Worm (Caenorhabditis elegans) whole organism, late embryonic: ENCODE results near the gene srm-3.

Experiments used
- C38D4.7 ChIP-seq: fragments of 200-800 bp; sonication (Bioruptor generic); optimal IDR thresholded peaks from 2 replicates; lab custom pipeline; 2018; ENCODE audit warnings: mild to moderate bottlenecking, missing genetic modification characterization, moderate library complexity, missing compliant biosample characterization
- F13H6.1 ChIP-seq: sonication (generic microtip); optimal IDR thresholded peaks from 2 replicates; lab custom pipeline; 2016; ENCODE audit warnings: missing genetic modification characterization, missing compliant biosample characterization
- K02D7.2 ChIP-seq: sonication (generic microtip); optimal IDR thresholded peaks from 2 replicates; lab custom pipeline; 2017; ENCODE audit warnings: mild to moderate bottlenecking, missing genetic modification characterization, missing compliant biosample characterization
- K09A11.1 ChIP-seq: sonication (generic microtip); optimal IDR thresholded peaks from 2 replicates; lab custom pipeline; 2017; ENCODE audit warnings: antibody characterized with exemption, mild to moderate bottlenecking, missing genetic modification characterization, missing compliant biosample characterization; ENCODE audit not compliant: insufficient read depth
- T23F11.4 ChIP-seq: fragments of 200-800 bp; sonication (Bioruptor generic); optimal IDR thresholded peaks from 2 replicates; lab custom pipeline; 2018; ENCODE audit warnings: mild to moderate bottlenecking, missing genetic modification characterization, missing compliant biosample characterization
- ceh-14 ChIP-seq: sonication (generic microtip); optimal IDR thresholded peaks from 2 replicates; lab custom pipeline; 2016; ENCODE audit warnings: missing genotype, missing genetic modification characterization, missing compliant biosample characterization
- ceh-18 ChIP-seq: sonication (generic microtip); optimal IDR thresholded peaks from 2 replicates; lab custom pipeline; 2016; ENCODE audit warnings: missing genetic modification characterization, missing compliant biosample characterization
- ceh-22 ChIP-seq: sonication (generic microtip); optimal IDR thresholded peaks from 2 replicates; lab custom pipeline; 2017; ENCODE audit warnings: missing biosample characterization, missing genetic modification characterization
- ceh-31 ChIP-seq: sonication (generic microtip); optimal IDR thresholded peaks from 2 replicates; lab custom pipeline; 2016; ENCODE audit warnings: missing genetic modification characterization, missing compliant biosample characterization
- ceh-45 ChIP-seq: fragments of 200-800 bp; sonication (Bioruptor generic); IDR thresholded peaks from 2 replicates; pipeline ENCODE4 v1.3.6; 2022; ENCODE audit warnings: missing genetic modification reagents, missing genetic modification characterization, missing compliant biosample characterization
- ceh-9 ChIP-seq: sonication (generic microtip); optimal IDR thresholded peaks from 2 replicates; lab custom pipeline; 2016; ENCODE audit warnings: mild to moderate bottlenecking, missing genetic modification characterization, inconsistent platforms, missing compliant biosample characterization
- dmd-4 ChIP-seq: sonication (generic microtip); optimal IDR thresholded peaks from 2 replicates; lab custom pipeline; 2016; ENCODE audit warnings: borderline replicate concordance, missing genetic modification characterization, missing compliant biosample characterization
- elt-2 ChIP-seq: sonication (generic microtip); optimal IDR thresholded peaks from 2 replicates; lab custom pipeline; 2016; ENCODE audit warnings: missing genetic modification reagents, missing genetic modification characterization, missing compliant biosample characterization
- fax-1 ChIP-seq: sonication (generic microtip); optimal IDR thresholded peaks from 2 replicates; lab custom pipeline; 2016; ENCODE audit warnings: missing genotype, missing genetic modification characterization, missing compliant biosample characterization
- fkh-10 ChIP-seq: fragments of 150-350 bp; optimal IDR thresholded peaks from 2 replicates; lab custom pipeline; 2014; ENCODE audit warnings: missing biosample characterization, missing genetic modification reagents, missing genetic modification characterization
- gmeb-2 ChIP-seq: sonication (generic microtip); optimal IDR thresholded peaks from 2 replicates; lab custom pipeline; 2016; ENCODE audit warnings: missing genetic modification characterization, inconsistent platforms, missing compliant biosample characterization
- hlh-30 ChIP-seq: sonication (generic microtip); optimal IDR thresholded peaks from 2 replicates; lab custom pipeline; 2017; ENCODE audit warnings: antibody characterized with exemption, missing genetic modification characterization, missing compliant biosample characterization; ENCODE audit not compliant: insufficient read depth
- hlh-6 ChIP-seq: sonication (generic microtip); optimal IDR thresholded peaks from 2 replicates; lab custom pipeline; 2016; ENCODE audit warnings: missing genotype, missing genetic modification characterization, missing compliant biosample characterization
- hlh-8 ChIP-seq: sonication (generic microtip); optimal IDR thresholded peaks from 2 replicates; lab custom pipeline; 2016; ENCODE audit warnings: missing genotype, missing genetic modification characterization, missing compliant biosample characterization
- lin-11 ChIP-seq: fragments of 200-800 bp; sonication (Bioruptor generic); optimal IDR thresholded peaks from 2 replicates; lab custom pipeline; 2018; ENCODE audit warnings: mild to moderate bottlenecking, missing genetic modification characterization, missing compliant biosample characterization
- madf-2 ChIP-seq: sonication (generic microtip); optimal IDR thresholded peaks from 2 replicates; lab custom pipeline; 2017; ENCODE audit warnings: missing genetic modification characterization, missing compliant biosample characterization
- nfya-1 ChIP-seq: sonication (generic microtip); optimal IDR thresholded peaks from 2 replicates; lab custom pipeline; 2017; ENCODE audit warnings: missing genetic modification characterization, mild to moderate bottlenecking, missing compliant biosample characterization, antibody characterized with exemption, moderate library complexity
- nhr-232 ChIP-seq: sonication (generic microtip); optimal IDR thresholded peaks from 2 replicates; lab custom pipeline; 2016; ENCODE audit warnings: missing genetic modification characterization, missing compliant biosample characterization
- npax-4 ChIP-seq: sonication (generic microtip); optimal IDR thresholded peaks from 2 replicates; lab custom pipeline; 2016; ENCODE audit warnings: missing genetic modification characterization, missing compliant biosample characterization
- odd-2 ChIP-seq: sonication (generic microtip); optimal IDR thresholded peaks from 2 replicates; lab custom pipeline; 2017; ENCODE audit warnings: antibody characterized with exemption, mild to moderate bottlenecking, missing genetic modification characterization, missing compliant biosample characterization
- pax-1 ChIP-seq: fragments of 150-350 bp; optimal IDR thresholded peaks from 2 replicates; lab custom pipeline; 2014; ENCODE audit warnings: missing biosample characterization, missing genetic modification characterization
- pha-4 ChIP-seq: fragments of 150-350 bp; optimal IDR thresholded peaks from 2 replicates; lab custom pipeline; 2018; ENCODE audit warnings: missing biosample characterization, missing genetic modification reagents, missing genetic modification characterization
- pqm-1 ChIP-seq: sonication (generic microtip); optimal IDR thresholded peaks from 2 replicates; lab custom pipeline; 2016; ENCODE audit warnings: missing genetic modification characterization, missing compliant biosample characterization
- pros-1 ChIP-seq: fragments of 150-350 bp; optimal IDR thresholded peaks from 2 replicates; lab custom pipeline; 2014; ENCODE audit warnings: missing biosample characterization, missing genetic modification reagents, missing genetic modification characterization
- ref-2 ChIP-seq: sonication (generic microtip); optimal IDR thresholded peaks from 2 replicates; lab custom pipeline; 2016; ENCODE audit warnings: missing genetic modification characterization, missing compliant biosample characterization
- rnt-1 ChIP-seq: sonication (generic microtip); optimal IDR thresholded peaks from 2 replicates; lab custom pipeline; 2016; ENCODE audit warnings: missing genetic modification characterization, missing compliant biosample characterization
- sox-2 ChIP-seq: fragments of 200-800 bp; sonication (Bioruptor generic); IDR thresholded peaks from 2 replicates; pipeline ENCODE4 v1.3.6; 2022; ENCODE audit warnings: missing genetic modification reagents, missing genetic modification characterization, missing compliant biosample characterization
- syd-9 ChIP-seq: sonication (generic microtip); optimal IDR thresholded peaks from 2 replicates; lab custom pipeline; 2016; ENCODE audit warnings: mild to moderate bottlenecking, missing genetic modification characterization, moderate library complexity, missing compliant biosample characterization
- unc-3 ChIP-seq, 2 experiments: fragments of 200-800 bp in 1 of 2; sonication (Bioruptor generic) in 1 of 2; sonication (generic microtip) in 1 of 2; conservative IDR thresholded peaks in 1 of 2; optimal IDR thresholded peaks in 1 of 2; 2 replicates each; pipeline versions ENCODE4 v1.3.6 to Lab custom; 2016 to 2022; ENCODE audit warnings: missing compliant biosample characterization in 2 of 2, missing genetic modification characterization in 2 of 2, missing genetic modification reagents in 1 of 2
- unc-42 ChIP-seq: sonication (generic microtip); optimal IDR thresholded peaks from 2 replicates; lab custom pipeline; 2016; ENCODE audit warnings: missing genotype, missing genetic modification characterization, missing compliant biosample characterization
- unc-86 ChIP-seq: sonication (generic microtip); optimal IDR thresholded peaks from 2 replicates; lab custom pipeline; 2016; ENCODE audit warnings: missing genetic modification characterization, missing compliant biosample characterization
- zip-5 ChIP-seq: sonication (generic microtip); optimal IDR thresholded peaks from 2 replicates; lab custom pipeline; 2016; ENCODE audit warnings: missing genetic modification characterization, missing compliant biosample characterization
- ztf-16 ChIP-seq: sonication (generic microtip); optimal IDR thresholded peaks from 2 replicates; lab custom pipeline; 2017; ENCODE audit warnings: missing genetic modification characterization, missing compliant biosample characterization

The srm-3 gene

ce11 chrIV:9675572-9675971 is 26.8 kb downstream of the srm-3 start, which contains the start of gene nhr-34:
Gene nhr-34 (minus strand): TSS chrIV:9675672.
- no peak for TF ChIP-seq hlh-8 (tag; lab: Kevin White, UChicago)
- TF ChIP-seq unc-42 (tag; lab: Kevin White, UChicago): peak; percentile 14

ce11 chrIV:9676535-9676934 is 27.8 kb downstream of the srm-3 start:
- TF ChIP-seq elt-2: peak; percentile 34
- no peak for TF ChIP-seq hlh-6 (tag; lab: Kevin White, UChicago)
- TF ChIP-seq, all 69 proteins: peak for 1

ce11 chrIV:9677226-9677992 is 28.6 kb downstream of the srm-3 start:
- TF ChIP-seq ceh-22 (tag; lab: Kevin White, UChicago) (no peak), ztf-16 (no peak), hlh-30 (tag; lab: Kevin White, UChicago) (peak; percentile 45), ceh-18 (tag; lab: Kevin White, UChicago) (peak; percentile 7), unc-42 (tag; lab: Kevin White, UChicago) (peak; percentile 88), gmeb-2 (tag; lab: Kevin White, UChicago) (no peak), ceh-45 (GFP tag; lab: Robert Waterston, UW) (no peak), K02D7.2 (tag; lab: Kevin White, UChicago) (no peak), elt-2 (peak; percentile 71), ceh-31 (peak; percentile 53)
- TF ChIP-seq, all 69 proteins: peak for 5

- TF ChIP-seq hlh-6 (tag; lab: Kevin White, UChicago) (no peak), ceh-45 (GFP tag; lab: Robert Waterston, UW) (no peak), sox-2 (GFP tag; lab: Robert Waterston, UW) (no peak), T23F11.4 (GFP tag; lab: Kevin White, UChicago) (no peak), nfya-1 (no peak), ceh-9 (tag; lab: Kevin White, UChicago) (no peak), madf-2 (tag; lab: Kevin White, UChicago) (no peak)
Observed at ce11 chrIV:9678007-9678406, 29.2 kb downstream of the srm-3 start.

- no peak for TF ChIP-seq npax-4
- peak; percentile 86 for TF ChIP-seq elt-2
- no peak for TF ChIP-seq odd-2
- TF ChIP-seq gmeb-2 (tag; lab: Kevin White, UChicago): no peak
- TF ChIP-seq, all 69 proteins: peak for 1
Observed at ce11 chrIV:9679296-9679695, 30.5 kb downstream of the srm-3 start.

ce11 chrIV:9680841-9681240 is 32.1 kb downstream of the srm-3 start, which contains the start of gene ins-8:
Gene ins-8 (minus strand): TSS chrIV:9680941.
- no peak for TF ChIP-seq elt-2
- no peak for TF ChIP-seq dmd-4 (tag; lab: Kevin White, UChicago)
- no peak for TF ChIP-seq fkh-10
- TF ChIP-seq ref-2 (tag; lab: Kevin White, UChicago): no peak
- TF ChIP-seq ceh-14: no peak
- TF ChIP-seq ceh-45 (GFP tag; lab: Robert Waterston, UW): no peak
- TF ChIP-seq F13H6.1 (tag; lab: Kevin White, UChicago): no peak
- TF ChIP-seq C38D4.7: no peak
- TF ChIP-seq pha-4 (tag; lab: Kevin White, UChicago): no peak
- no peak for TF ChIP-seq syd-9 (tag; lab: Kevin White, UChicago)
- TF ChIP-seq unc-42 (tag; lab: Kevin White, UChicago): no peak

ce11 chrIV:9682514-9682913 is 33.7 kb downstream of the srm-3 start, which contains the start of gene ins-7:
Gene ins-7 (minus strand): TSS chrIV:9682845.
- TF ChIP-seq lin-11 (tag; lab: Kevin White, UChicago) (no peak), rnt-1 (tag; lab: Kevin White, UChicago) (no peak), unc-3 (GFP tag; conservative IDR thresholded peaks at IDR 0.05; lab: Robert Waterston, UW) (no peak), unc-3 (tag; optimal IDR thresholded peaks at IDR 0.05; lab: Kevin White, UChicago) (no peak), K09A11.1 (tag; lab: Kevin White, UChicago) (no peak), pros-1 (no peak), nhr-232 (no peak), fax-1 (tag; lab: Kevin White, UChicago) (no peak), unc-86 (no peak), fkh-10 (no peak), T23F11.4 (GFP tag; lab: Kevin White, UChicago) (no peak), sox-2 (GFP tag; lab: Robert Waterston, UW) (no peak), gmeb-2 (tag; lab: Kevin White, UChicago) (no peak), pqm-1 (tag; lab: Kevin White, UChicago) (no peak), pax-1 (no peak), hlh-30 (tag; lab: Kevin White, UChicago) (no peak), zip-5 (tag; lab: Kevin White, UChicago) (no peak)
- TF ChIP-seq, all 69 proteins: peak for 0
